Worm (Caenorhabditis elegans): ENCODE data around the gene Y47D3A.32.

Gene Y47D3A.32

DNA sequence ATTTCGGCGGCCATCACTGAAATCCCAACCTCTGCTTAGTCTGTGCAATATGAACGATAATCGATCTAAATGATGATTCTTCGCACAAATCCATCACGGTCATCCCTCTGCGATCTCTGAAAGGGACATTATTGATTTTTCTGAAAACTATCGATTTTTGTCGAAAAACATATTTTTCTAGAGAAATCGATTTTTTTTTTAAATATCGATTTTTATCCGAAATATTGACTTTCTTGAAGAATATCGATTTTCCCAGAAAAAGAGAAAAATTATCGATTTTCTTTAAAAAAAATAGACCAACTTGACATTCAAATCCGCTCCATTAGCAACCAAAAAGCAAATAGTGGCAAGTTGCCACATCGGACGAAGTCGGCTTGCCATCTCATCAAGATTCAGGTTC, 35.1 kb downstream of the Y47D3A.32 start:
- TF ChIP-seq egrh-3 (GFP tag; IDR thresholded peaks at IDR 0.05) (no peak), ztf-6 (GFP tag; IDR thresholded peaks at IDR 0.05) (no peak)

DNA sequence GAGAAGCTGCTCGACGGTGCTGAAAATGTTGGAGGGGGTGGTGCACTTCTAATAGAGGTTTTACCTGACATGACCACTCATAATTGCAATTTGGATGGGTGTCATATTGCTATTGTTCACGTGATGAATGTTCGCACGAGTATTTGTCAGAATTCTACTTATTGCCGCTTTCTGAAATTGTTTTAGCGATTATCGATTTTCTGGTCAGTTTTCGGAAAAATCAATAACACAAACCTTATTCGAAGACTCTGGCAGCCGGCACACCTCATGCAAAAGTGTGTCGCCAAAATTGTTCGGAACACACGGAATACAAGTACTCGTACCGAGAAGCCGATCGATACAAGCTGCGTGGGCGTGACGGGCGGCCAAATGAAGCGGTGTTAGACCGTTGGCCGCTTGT, 36.1 kb downstream of the Y47D3A.32 start:
- TF ChIP-seq bed-1 (GFP tag; IDR thresholded peaks at IDR 0.05), result no peak
- no peak for TF ChIP-seq F52B5.7 (tag; optimal IDR thresholded peaks at IDR 0.05)
- no peak for TF ChIP-seq akir-1 (GFP tag; optimal IDR thresholded peaks at IDR 0.05)
- no peak for TF ChIP-seq F10E7.11 (tag; optimal IDR thresholded peaks at IDR 0.05)
- no peak for TF ChIP-seq bed-2 (GFP tag; IDR thresholded peaks at IDR 0.05)
- TF ChIP-seq dpff-1 (tag; optimal IDR thresholded peaks at IDR 0.05), result no peak
- no peak for TF ChIP-seq F49E8.2 (tag; optimal IDR thresholded peaks at IDR 0.05; ENCODE audit: insufficient read depth)
- no peak for TF ChIP-seq nhr-179 (tag; optimal IDR thresholded peaks at IDR 0.05)
- TF ChIP-seq madf-10 (tag; optimal IDR thresholded peaks at IDR 0.05), result no peak
- no peak for TF ChIP-seq K11D2.4 (GFP tag; IDR thresholded peaks at IDR 0.05)
- TF ChIP-seq hrde-1 (tag; optimal IDR thresholded peaks at IDR 0.05; ENCODE audit: borderline replicate concordance), result no peak
- no peak for TF ChIP-seq ceh-27 (GFP tag; optimal IDR thresholded peaks at IDR 0.05)

DNA sequence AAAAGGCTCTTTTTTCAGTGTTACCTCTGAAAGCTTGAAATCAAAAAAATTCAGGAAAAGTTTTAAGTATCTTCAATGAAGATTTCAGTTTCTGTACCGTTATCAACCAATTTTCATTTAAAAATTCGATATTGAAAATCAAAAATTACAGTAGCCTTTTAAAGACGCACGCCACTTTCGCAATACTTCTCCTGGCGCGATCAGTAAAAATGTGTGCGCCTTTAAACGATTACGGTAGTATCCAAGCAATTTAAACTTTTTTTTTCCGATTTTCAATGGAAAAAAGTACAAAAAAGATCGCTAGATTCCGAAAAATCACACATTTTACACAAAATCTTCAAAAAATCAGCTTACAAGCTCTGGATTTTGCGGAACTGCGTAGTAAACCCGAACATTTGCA, 37.7 kb downstream of the Y47D3A.32 start:
- TF ChIP-seq ztf-28 (GFP tag; IDR thresholded peaks at IDR 0.05) (0 out of 2 replicates have a peak, but pooled peaks have one; percentile 31), egrh-3 (GFP tag; IDR thresholded peaks at IDR 0.05) (no peak), D2030.7 (GFP tag; IDR thresholded peaks at IDR 0.05) (peak; percentile 82), snpc-1.3 (tag; optimal IDR thresholded peaks at IDR 0.05; ENCODE audit: insufficient read depth) (peak; percentile 48), nfyb-1 (GFP tag; IDR thresholded peaks at IDR 0.05) (no peak), B0019.2 (GFP tag; conservative IDR thresholded peaks at IDR 0.05) (0 out of 2 replicates have a peak, but pooled peaks have one; percentile 15), B0336.3 (GFP tag; IDR thresholded peaks at IDR 0.05) (no peak), C17E4.6 (GFP tag; IDR thresholded peaks at IDR 0.05) (peak; percentile 49; the same call in 1 of the 2 replicates), F49E8.2 (tag; optimal IDR thresholded peaks at IDR 0.05; ENCODE audit: insufficient read depth) (peak; percentile 63), attf-6 (GFP tag; IDR thresholded peaks at IDR 0.05) (no peak), ceh-91 (GFP tag; IDR thresholded peaks at IDR 0.05) (peak; percentile 74), tlf-1 (GFP tag; optimal IDR thresholded peaks at IDR 0.05) (no peak), let-526 (GFP tag; IDR thresholded peaks at IDR 0.05) (no peak), snpc-3.4 (tag; optimal IDR thresholded peaks at IDR 0.05) (peak; percentile 62), lsl-1 (GFP tag; optimal IDR thresholded peaks at IDR 0.05) (peak; percentile 97), ceh-40 (GFP tag; IDR thresholded peaks at IDR 0.05) (no peak), snpc-1.1 (tag; optimal IDR thresholded peaks at IDR 0.05; ENCODE audit: insufficient read depth) (peak; percentile 44), xnd-1 (tag; optimal IDR thresholded peaks at IDR 0.05) (peak; percentile 81), nhr-90 (tag; optimal IDR thresholded peaks at IDR 0.05) (no peak), rcor-1 (GFP tag; IDR thresholded peaks at IDR 0.05) (0 out of 2 replicates have a peak, but pooled peaks have one; percentile 27), F33H1.4 (GFP tag; IDR thresholded peaks at IDR 0.05) (peak; percentile 86), lin-54 (GFP tag; optimal IDR thresholded peaks at IDR 0.05) (peak; percentile 74), ets-4 (GFP tag; optimal IDR thresholded peaks at IDR 0.05) (no peak), gei-17 (GFP tag; optimal IDR thresholded peaks at IDR 0.05) (no peak), egl-18 (GFP tag; IDR thresholded peaks at IDR 0.05) (no peak), efl-1 (GFP tag; optimal IDR thresholded peaks at IDR 0.05) (peak; percentile 70), unc-62 (GFP tag; optimal IDR thresholded peaks at IDR 0.05) (no peak), atf-7 (tag; optimal IDR thresholded peaks at IDR 0.05) (no peak), pbrm-1 (GFP tag; IDR thresholded peaks at IDR 0.05) (0 out of 2 replicates have a peak, but pooled peaks have one; percentile 22), madf-8 (GFP tag; conservative IDR thresholded peaks at IDR 0.05) (peak; percentile 85), mcd-1 (GFP tag; IDR thresholded peaks at IDR 0.05) (peak; percentile 24; the same call in 1 of the 2 replicates), Y79H2A.3 (GFP tag; conservative IDR thresholded peaks at IDR 0.05) (0 out of 2 replicates have a peak, but pooled peaks have one; percentile 15), lsy-27 (tag; optimal IDR thresholded peaks at IDR 0.05; ENCODE audit: borderline replicate concordance, insufficient read depth) (no peak)

Measured in whole organism, young adult.